Worm (Caenorhabditis elegans) whole organism, L3 larva: ENCODE measurements around the gene klp-13.

Experiments
- ama-1 ChIP-seq: fragments of 150-350 bp; optimal IDR thresholded peaks from 2 replicates; lab custom pipeline; 2018
- eor-1 ChIP-seq, 2 experiments: fragments of 150-350 bp; optimal IDR thresholded peaks; 2 replicates each; lab custom pipeline; 2014 to 2018; ENCODE audit warnings: missing biosample characterization in 2 of 2, missing genetic modification characterization in 2 of 2
- fkh-10 ChIP-seq: sonication (generic microtip); optimal IDR thresholded peaks from 2 replicates; lab custom pipeline; 2017; ENCODE audit warnings: missing biosample characterization, missing genetic modification reagents, missing genetic modification characterization
- fos-1 ChIP-seq: fragments of 150-350 bp; optimal IDR thresholded peaks from 2 replicates; lab custom pipeline; 2014; ENCODE audit warnings: missing biosample characterization, missing genetic modification characterization
- nhr-25 ChIP-seq: sonication (generic microtip); optimal IDR thresholded peaks from 2 replicates; lab custom pipeline; 2017; ENCODE audit warnings: missing biosample characterization, missing genetic modification characterization
- nhr-76 ChIP-seq: fragments of 150-350 bp; sonication (generic microtip); optimal IDR thresholded peaks from 5 replicates; lab custom pipeline; 2014; ENCODE audit warnings: missing biosample characterization, missing genetic modification characterization
- nhr-77 ChIP-seq: fragments of 150-350 bp; optimal IDR thresholded peaks from 2 replicates; lab custom pipeline; 2014; ENCODE audit warnings: missing biosample characterization, missing genetic modification characterization
- ztf-4 ChIP-seq: fragments of 150-350 bp; optimal IDR thresholded peaks from 2 replicates; lab custom pipeline; 2014; ENCODE audit warnings: missing biosample characterization, missing genetic modification characterization

- no peak for TF ChIP-seq fos-1
- no peak for TF ChIP-seq nhr-77
- no peak for TF ChIP-seq fkh-10 (GFP tag; lab: Kevin White, UChicago)
- no peak for TF ChIP-seq nhr-76
- no peak for TF ChIP-seq nhr-25 (tag; lab: Kevin White, UChicago)
- TF ChIP-seq ztf-4: no peak
- no peak for TF ChIP-seq eor-1 (tag; optimal IDR thresholded peaks at IDR 0.05; lab: Kevin White, UChicago)
- no peak for TF ChIP-seq ama-1
Observed at ce11 chrX:6020782-6021181, 36.0 kb downstream of the klp-13 start.
